Worm (Caenorhabditis elegans) whole organism, L4/young adult: Measurements from ENCODE around the gene talp-3.

Experiments used
- W03F9.2 ChIP-seq: fragments of 150-350 bp; optimal IDR thresholded peaks from 2 replicates; lab custom pipeline; 2014; ENCODE audit warnings: missing biosample characterization, missing genetic modification characterization
- him-1 ChIP-seq: sonication (generic microtip); optimal IDR thresholded peaks from 2 replicates; lab custom pipeline; 2016; ENCODE audit warnings: missing genotype, missing genetic modification reagents, missing genetic modification characterization, missing compliant biosample characterization

DNA sequence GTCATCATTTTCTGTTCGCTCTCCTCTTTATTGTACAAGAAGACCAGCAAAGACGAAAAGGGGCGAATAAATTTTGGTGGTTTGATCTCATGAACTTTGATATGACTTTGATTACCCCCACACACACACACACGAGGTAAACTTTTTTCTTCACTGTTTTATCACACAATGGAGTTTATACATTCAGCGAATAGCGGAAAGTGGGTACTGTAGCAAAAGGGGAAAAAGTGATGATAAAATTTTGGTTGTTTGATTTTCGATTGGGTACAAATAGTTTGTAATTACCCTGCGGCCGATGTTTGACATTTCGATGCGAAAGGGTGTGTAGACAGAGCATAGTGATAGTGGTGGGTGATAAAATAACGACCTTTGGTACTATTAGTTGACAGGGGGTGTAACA, 58.9 kb downstream of the talp-3 start:
- peak; percentile 64 for TF ChIP-seq W03F9.2
- no peak for TF ChIP-seq him-1 (tag; lab: Kevin White, UChicago)
